Worm (Caenorhabditis elegans) whole organism, late embryonic: ENCODE measurements around the gene Y105C5A.1285.

Experiments
- ama-1 ChIP-seq: fragments of 150-350 bp; optimal IDR thresholded peaks from 2 replicates; lab custom pipeline; 2014
- dmd-4 ChIP-seq: sonication (generic microtip); optimal IDR thresholded peaks from 2 replicates; lab custom pipeline; 2016; ENCODE audit warnings: borderline replicate concordance, missing genetic modification characterization, missing compliant biosample characterization
- fkh-10 ChIP-seq: fragments of 150-350 bp; optimal IDR thresholded peaks from 2 replicates; lab custom pipeline; 2014; ENCODE audit warnings: missing biosample characterization, missing genetic modification reagents, missing genetic modification characterization
- nfya-1 ChIP-seq: sonication (generic microtip); optimal IDR thresholded peaks from 2 replicates; lab custom pipeline; 2017; ENCODE audit warnings: missing genetic modification characterization, mild to moderate bottlenecking, missing compliant biosample characterization, antibody characterized with exemption, moderate library complexity
- tbx-2 ChIP-seq: sonication (generic microtip); optimal IDR thresholded peaks from 2 replicates; lab custom pipeline; 2016; ENCODE audit warnings: missing genetic modification characterization, missing compliant biosample characterization

ce11 chrIV:15793213-15793612 is 41.0 kb downstream of the Y105C5A.1285 start:
- TF ChIP-seq dmd-4 (tag; lab: Kevin White, UChicago) = no peak
- TF ChIP-seq nfya-1 = no peak
- TF ChIP-seq ama-1 (lab: Kevin White, UChicago) = no peak
- TF ChIP-seq tbx-2 (tag; lab: Kevin White, UChicago) = no peak
- no peak for TF ChIP-seq fkh-10 (GFP tag; lab: Kevin White, UChicago)
